Fruit fly (Drosophila melanogaster) whole organism, embryonic: ENCODE data around the gene CG8925.
A peak's percentile ranks its signal among the peaks of the same experiment; 100 is the strongest.

Experiments
- Adf1 ChIP-seq: fragments of 200-800 bp; sonication (Bioruptor generic); IDR thresholded peaks from 2 replicates; pipeline ENCODE4 v1.3.6; 2022; ENCODE audit warnings: missing biosample characterization, missing genetic modification characterization
- Awh ChIP-seq: fragments of 200-800 bp; sonication (Bioruptor generic); IDR thresholded peaks from 2 replicates; pipeline ENCODE4, ENCODE4 v1.3.6; 2022; ENCODE audit warnings: missing biosample characterization, missing genetic modification characterization
- BEAF-32 ChIP-seq: fragments of 200-800 bp; sonication (Bioruptor generic); optimal IDR thresholded peaks from 3 replicates; lab custom pipeline; 2017; ENCODE audit warnings: missing biosample characterization, missing genetic modification characterization, mild to moderate bottlenecking, moderate library complexity, missing genetic modification reagents
- CG10274 ChIP-seq: fragments of 200-800 bp; sonication (Bioruptor generic); optimal IDR thresholded peaks from 3 replicates; lab custom pipeline; 2017; ENCODE audit warnings: missing biosample characterization, mild to moderate bottlenecking, missing genetic modification characterization
- CG10366 ChIP-seq: fragments of 200-800 bp; sonication (Bioruptor generic); IDR thresholded peaks from 2 replicates; pipeline ENCODE4 v1.3.6; 2022; ENCODE audit warnings: missing biosample characterization, missing genetic modification characterization
- CG11695 ChIP-seq: fragments of 200-800 bp; sonication (Bioruptor generic); IDR thresholded peaks from 3 replicates; pipeline ENCODE4 v1.3.6; 2022; ENCODE audit warnings: missing biosample characterization, missing genetic modification characterization
- CG11696 ChIP-seq: fragments of 200-800 bp; sonication (Bioruptor generic); IDR thresholded peaks from 2 replicates; pipeline ENCODE4 v1.3.6; 2022; ENCODE audit warnings: missing biosample characterization, missing genetic modification characterization
- CG12219 ChIP-seq: fragments of 200-800 bp; sonication (Bioruptor generic); optimal IDR thresholded peaks from 3 replicates; lab custom pipeline; 2018; ENCODE audit warnings: missing biosample characterization, mild to moderate bottlenecking, missing genetic modification characterization
- CG14050 ChIP-seq: fragments of 200-800 bp; sonication (Bioruptor generic); IDR thresholded peaks from 3 replicates; pipeline ENCODE4 v1.3.6; 2022; ENCODE audit warnings: missing biosample characterization, missing genetic modification characterization
- CG16863 ChIP-seq: fragments of 200-800 bp; sonication (Bioruptor generic); optimal IDR thresholded peaks from 3 replicates; lab custom pipeline; 2016; ENCODE audit warnings: missing biosample characterization, missing genetic modification characterization
- CG18599 ChIP-seq: fragments of 200-800 bp; sonication (Bioruptor generic); optimal IDR thresholded peaks from 3 replicates; lab custom pipeline; 2017; ENCODE audit warnings: missing biosample characterization, missing genetic modification characterization, mild to moderate bottlenecking, moderate library complexity, missing genetic modification reagents
- CG18764 ChIP-seq: fragments of 200-800 bp; sonication (Bioruptor generic); optimal IDR thresholded peaks from 3 replicates; lab custom pipeline; 2016; ENCODE audit warnings: missing biosample characterization, missing genetic modification characterization
- CG32532 ChIP-seq: fragments of 200-800 bp; sonication (Bioruptor generic); IDR thresholded peaks from 2 replicates; pipeline ENCODE4 v1.3.6; 2022; ENCODE audit warnings: missing biosample characterization, missing genetic modification characterization
- CG3407 ChIP-seq: fragments of 200-800 bp; sonication (Bioruptor generic); optimal IDR thresholded peaks from 2 replicates; lab custom pipeline; 2018; ENCODE audit warnings: missing biosample characterization, mild to moderate bottlenecking, missing genetic modification characterization
- CG6765 ChIP-seq: fragments of 200-800 bp; sonication (Bioruptor generic); optimal IDR thresholded peaks from 3 replicates; lab custom pipeline; 2017; ENCODE audit warnings: missing biosample characterization, mild to moderate bottlenecking, missing genetic modification characterization
- CG8388 ChIP-seq: fragments of 200-800 bp; sonication (Bioruptor generic); optimal IDR thresholded peaks from 2 replicates; lab custom pipeline; 2019; ENCODE audit warnings: missing biosample characterization, mild to moderate bottlenecking, missing genetic modification characterization, moderate library complexity
- CG9437 ChIP-seq: fragments of 200-800 bp; sonication (Bioruptor generic); optimal IDR thresholded peaks from 2 replicates; lab custom pipeline; 2018; ENCODE audit warnings: missing biosample characterization, mild to moderate bottlenecking, missing genetic modification characterization
- CG9876 ChIP-seq: fragments of 200-800 bp; sonication (Bioruptor generic); optimal IDR thresholded peaks from 2 replicates; lab custom pipeline; 2016; ENCODE audit warnings: missing biosample characterization, missing genetic modification characterization
- CG9932 ChIP-seq: fragments of 200-800 bp; sonication (Bioruptor generic); IDR thresholded peaks from 2 replicates; pipeline ENCODE4 v1.3.6; 2022; ENCODE audit warnings: missing biosample characterization, missing genetic modification characterization
- CoRest ChIP-seq: fragments of 200-800 bp; sonication (Bioruptor generic); optimal IDR thresholded peaks from 3 replicates; lab custom pipeline; 2018; ENCODE audit warnings: missing biosample characterization, mild to moderate bottlenecking, missing genetic modification characterization, moderate library complexity
- D19A ChIP-seq: fragments of 200-800 bp; optimal IDR thresholded peaks from 3 replicates; lab custom pipeline; 2019; ENCODE audit warnings: missing biosample characterization, mild to moderate bottlenecking, missing genetic modification characterization, moderate library complexity
- Eip74EF ChIP-seq, 2 experiments: fragments of 200-800 bp in 1 of 2; fragments of >200 bp in 1 of 2; sonication (Bioruptor generic) in 1 of 2; optimal IDR thresholded peaks; 2 replicates each; lab custom pipeline; 2017 to 2019; ENCODE audit warnings: missing biosample characterization in 2 of 2, missing genetic modification characterization in 2 of 2, mild to moderate bottlenecking in 1 of 2, moderate library complexity in 1 of 2
- Fer1 ChIP-seq: fragments of 200-800 bp; sonication (Bioruptor generic); optimal IDR thresholded peaks from 2 replicates; lab custom pipeline; 2017; ENCODE audit warnings: missing biosample characterization, mild to moderate bottlenecking, missing genetic modification characterization
- H15 ChIP-seq: fragments of 200-800 bp; sonication (Bioruptor generic); IDR thresholded peaks from 3 replicates; pipeline ENCODE4 v1.3.6; 2022; ENCODE audit warnings: missing biosample characterization, missing genetic modification characterization
- HmgZ ChIP-seq: fragments of 200-800 bp; sonication (Bioruptor generic); optimal IDR thresholded peaks from 2 replicates; lab custom pipeline; 2018; ENCODE audit warnings: missing biosample characterization, mild to moderate bottlenecking, missing genetic modification characterization
- Hr51 ChIP-seq, 2 experiments: fragments of 200-800 bp; sonication (Bioruptor generic); optimal IDR thresholded peaks; 2 replicates in 1 of 2; 3 replicates in 1 of 2; lab custom pipeline; 2016 to 2018; ENCODE audit warnings: missing biosample characterization in 2 of 2, missing genetic modification characterization in 2 of 2, mild to moderate bottlenecking in 1 of 2, moderate library complexity in 1 of 2
- Jarid2 ChIP-seq: fragments of 200-800 bp; sonication (Bioruptor generic); optimal IDR thresholded peaks from 3 replicates; lab custom pipeline; 2017; ENCODE audit warnings: mild to moderate bottlenecking, missing biosample characterization, missing genetic modification reagents, missing genetic modification characterization
- Opbp ChIP-seq: fragments of 200-800 bp; sonication (Bioruptor generic); IDR thresholded peaks from 3 replicates; pipeline ENCODE4 v1.3.6; 2022; ENCODE audit warnings: missing biosample characterization, missing genetic modification characterization; ENCODE audit not compliant: partially characterized antibody
- Rfx ChIP-seq: fragments of 200-800 bp; sonication (Bioruptor generic); IDR thresholded peaks from 2 replicates; pipeline ENCODE4 v1.3.6; 2022; ENCODE audit warnings: missing biosample characterization, missing genetic modification characterization
- Side ChIP-seq: fragments of 200-800 bp; sonication (Bioruptor generic); optimal IDR thresholded peaks from 2 replicates; lab custom pipeline; 2016; ENCODE audit warnings: missing biosample characterization, missing genetic modification characterization
- Sox102F ChIP-seq: fragments of 200-800 bp; sonication (Bioruptor generic); optimal IDR thresholded peaks from 2 replicates; lab custom pipeline; 2018; ENCODE audit warnings: missing biosample characterization, mild to moderate bottlenecking, missing genetic modification characterization, moderate library complexity
- Xbp1 ChIP-seq: fragments of 200-800 bp; sonication (Bioruptor generic); optimal IDR thresholded peaks from 3 replicates; lab custom pipeline; 2016; ENCODE audit warnings: missing biosample characterization, mild to moderate bottlenecking, missing genetic modification characterization
- cg ChIP-seq: fragments of 200-800 bp; sonication (Bioruptor generic); optimal IDR thresholded peaks from 3 replicates; lab custom pipeline; 2019; ENCODE audit warnings: missing biosample characterization, mild to moderate bottlenecking, missing genetic modification characterization, moderate library complexity
- emc ChIP-seq: fragments of 200-800 bp; sonication (Bioruptor generic); optimal IDR thresholded peaks from 2 replicates; lab custom pipeline; 2016; ENCODE audit warnings: missing biosample characterization, missing genetic modification characterization
- fru ChIP-seq: fragments of >200 bp; optimal IDR thresholded peaks from 2 replicates; lab custom pipeline; 2017
- gt ChIP-seq: fragments of 200-800 bp; sonication (Bioruptor generic); IDR thresholded peaks from 2 replicates; pipeline ENCODE4 v1.3.6; 2022; ENCODE audit warnings: missing biosample characterization, missing genetic modification characterization
- jigr1 ChIP-seq: fragments of 200-800 bp; sonication (Bioruptor generic); IDR thresholded peaks from 3 replicates; pipeline ENCODE4 v1.3.6; 2022; ENCODE audit warnings: missing biosample characterization, missing genetic modification characterization
- mam ChIP-seq: fragments of 200-800 bp; sonication (Bioruptor generic); optimal IDR thresholded peaks from 3 replicates; lab custom pipeline; 2016; ENCODE audit warnings: missing biosample characterization, missing genetic modification characterization
- otp ChIP-seq: fragments of 200-800 bp; sonication (Bioruptor generic); IDR thresholded peaks from 3 replicates; pipeline ENCODE4, ENCODE4 v1.3.6; 2022; ENCODE audit warnings: missing biosample characterization, missing genetic modification characterization
- pita ChIP-seq: fragments of 200-800 bp; sonication (Bioruptor generic); optimal IDR thresholded peaks from 2 replicates; lab custom pipeline; 2017; ENCODE audit warnings: missing biosample characterization, mild to moderate bottlenecking, missing genetic modification characterization
- pnt ChIP-seq: fragments of 200-800 bp; sonication (Bioruptor generic); optimal IDR thresholded peaks from 3 replicates; lab custom pipeline; 2016; ENCODE audit warnings: missing biosample characterization, missing genetic modification characterization
- ranshi ChIP-seq: fragments of 200-800 bp; sonication (Bioruptor generic); IDR thresholded peaks from 2 replicates; pipeline ENCODE4 v1.3.6; 2022; ENCODE audit warnings: missing biosample characterization, missing genetic modification characterization
- repo ChIP-seq: fragments of 200-800 bp; sonication (Bioruptor generic); optimal IDR thresholded peaks from 2 replicates; lab custom pipeline; 2016; ENCODE audit warnings: missing biosample characterization, missing genetic modification characterization
- rib ChIP-seq: fragments of 200-800 bp; sonication (Bioruptor generic); IDR thresholded peaks from 2 replicates; pipeline ENCODE4 v1.3.6; 2022; ENCODE audit warnings: missing biosample characterization, missing genetic modification characterization
- slp2 ChIP-seq: fragments of 200-800 bp; sonication (Bioruptor generic); optimal IDR thresholded peaks from 2 replicates; lab custom pipeline; 2016; ENCODE audit warnings: missing biosample characterization, missing genetic modification characterization
- ssp ChIP-seq: fragments of 200-800 bp; sonication (Bioruptor generic); IDR thresholded peaks from 2 replicates; pipeline ENCODE4 v1.3.6; 2022; ENCODE audit warnings: missing biosample characterization, missing genetic modification characterization
- stwl ChIP-seq: fragments of 200-800 bp; sonication (Bioruptor generic); optimal IDR thresholded peaks from 3 replicates; lab custom pipeline; 2018; ENCODE audit warnings: missing biosample characterization, mild to moderate bottlenecking, missing genetic modification characterization, moderate library complexity
- tio ChIP-seq: fragments of 200-800 bp; sonication (Bioruptor generic); optimal IDR thresholded peaks from 2 replicates; lab custom pipeline; 2017; ENCODE audit warnings: missing biosample characterization, missing genetic modification characterization, inconsistent platforms
- trh ChIP-seq: fragments of 200-800 bp; sonication (Bioruptor generic); optimal IDR thresholded peaks from 2 replicates; lab custom pipeline; 2016; ENCODE audit warnings: missing biosample characterization, missing genetic modification characterization
- zen2 ChIP-seq: fragments of 200-800 bp; sonication (Bioruptor generic); IDR thresholded peaks from 3 replicates; pipeline ENCODE4 v1.3.6; 2022; ENCODE audit warnings: missing biosample characterization, missing genetic modification characterization; ENCODE audit not compliant: partially characterized antibody

Gene CG8925

DNA sequence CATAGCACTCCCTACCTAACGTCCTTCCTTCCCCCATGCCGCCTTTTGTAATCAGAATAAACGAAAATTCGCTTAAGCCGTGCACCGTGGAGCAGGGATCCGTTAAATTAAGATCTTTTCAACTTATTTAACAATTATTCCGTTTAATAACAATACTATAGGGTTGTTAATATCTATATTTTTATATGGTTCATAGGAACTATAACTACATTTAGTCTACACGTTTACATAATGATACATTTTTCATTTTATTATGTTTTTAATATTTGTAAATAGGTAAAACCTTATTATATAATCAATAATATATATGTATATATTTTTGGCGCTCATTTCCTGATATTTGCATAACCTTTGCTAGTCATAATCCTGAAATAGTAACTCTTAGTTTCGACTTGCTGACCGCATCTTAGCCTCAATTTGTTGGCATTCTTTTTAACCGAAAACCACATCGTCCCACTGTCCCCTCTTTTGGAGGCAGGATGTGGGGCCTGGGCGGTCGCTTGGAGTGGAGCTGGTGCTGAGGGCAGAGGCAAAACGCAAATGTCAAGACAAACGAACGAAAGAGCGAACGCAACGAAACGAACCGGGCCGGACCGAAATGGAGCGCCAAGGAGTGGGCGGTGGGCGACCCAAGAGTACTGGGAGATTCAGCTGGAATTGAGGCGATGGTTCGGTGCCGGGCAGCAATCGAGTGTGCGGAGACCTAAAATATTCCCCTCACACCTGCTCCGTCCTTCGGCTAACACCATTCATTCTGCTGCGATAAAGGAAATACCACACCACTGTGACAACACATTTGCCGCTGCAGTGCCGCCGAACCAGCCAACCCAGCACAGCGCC, 38.1 kb downstream of the CG8925 start (continued):
- TF ChIP-seq ssp (GFP tag; lab: Robert Waterston, UW) (no peak), Jarid2 (GFP tag; lab: Kevin White, UChicago) (no peak), CoRest (peak; percentile 67), D19A (tag; lab: Kevin White, UChicago) (no peak), mam (GFP tag; lab: Kevin White, UChicago) (no peak), zen2 (GFP tag; lab: Robert Waterston, UW) (no peak), CG9932 (peak; percentile 37; the same call in 1 of the 2 replicates), jigr1 (GFP tag; lab: Robert Waterston, UW) (no peak), Awh (no peak), Adf1 (GFP tag; lab: Robert Waterston, UW) (no peak), otp (no peak), HmgZ (tag; lab: Kevin White, UChicago) (no peak), CG3407 (GFP tag; lab: Kevin White, UChicago) (no peak), Fer1 (GFP tag; lab: Kevin White, UChicago) (peak; percentile 48), Opbp (GFP tag; lab: Robert Waterston, UW) (no peak), Sox102F (GFP tag; lab: Kevin White, UChicago) (peak; percentile 40), CG8388 (GFP tag; lab: Kevin White, UChicago) (no peak), CG11696 (no peak), CG14050 (no peak), CG10274 (GFP tag; lab: Kevin White, UChicago) (no peak), fru (no peak), CG9876 (GFP tag; lab: Kevin White, UChicago) (no peak), CG32532 (GFP tag; lab: Robert Waterston, UW) (no peak), pnt (GFP tag; lab: Kevin White, UChicago) (no peak), repo (GFP tag; lab: Kevin White, UChicago) (no peak), emc (GFP tag; lab: Kevin White, UChicago) (no peak), rib (no peak), CG12219 (GFP tag; lab: Kevin White, UChicago) (no peak), Eip74EF (GFP tag; optimal IDR thresholded peaks at IDR 0.05; lab: Kevin White, UChicago) (no peak), gt (GFP tag; lab: Robert Waterston, UW) (no peak), BEAF-32 (GFP tag; lab: Kevin White, UChicago) (no peak), slp2 (GFP tag; lab: Kevin White, UChicago) (no peak), Side (GFP tag; lab: Kevin White, UChicago) (no peak), stwl (tag; lab: Kevin White, UChicago) (no peak), cg (GFP tag; lab: Kevin White, UChicago) (no peak), CG10366 (no peak), CG18599 (GFP tag; lab: Kevin White, UChicago) (peak; percentile 63), CG18764 (GFP tag; lab: Kevin White, UChicago) (no peak), pita (GFP tag; lab: Kevin White, UChicago) (no peak), CG16863 (GFP tag; lab: Kevin White, UChicago) (no peak), CG6765 (GFP tag; lab: Kevin White, UChicago) (peak; percentile 43), Rfx (GFP tag; lab: Robert Waterston, UW) (no peak), ranshi (GFP tag; lab: Robert Waterston, UW) (peak; percentile 16; the same call in 1 of the 2 replicates), tio (GFP tag; lab: Kevin White, UChicago) (no peak), CG9437 (GFP tag; lab: Kevin White, UChicago) (peak; percentile 20), CG11695 (no peak), Hr51 (GFP tag; optimal IDR thresholded peaks at IDR 0.05; lab: Kevin White, UChicago) (peak in 1 of 2 experiments; percentile 65), Xbp1 (GFP tag; lab: Kevin White, UChicago) (peak; percentile 4), H15 (GFP tag; lab: Robert Waterston, UW) (peak; percentile 45; the same call in 1 of the 3 replicates), trh (GFP tag; lab: Kevin White, UChicago) (no peak)
